Fruit fly (Drosophila melanogaster) whole organism, embryonic: Measurements from ENCODE around the gene pav.

Experiments
- Atf3 ChIP-seq: fragments of 200-800 bp; sonication (Bioruptor generic); optimal IDR thresholded peaks from 3 replicates; lab custom pipeline; 2016; ENCODE audit warnings: missing biosample characterization, missing genetic modification characterization
- CG11398 ChIP-seq: fragments of 200-800 bp; sonication (Bioruptor generic); optimal IDR thresholded peaks from 2 replicates; lab custom pipeline; 2016; ENCODE audit warnings: missing biosample characterization, missing genetic modification characterization
- CG11456 ChIP-seq: fragments of 200-800 bp; sonication (Bioruptor generic); IDR thresholded peaks from 3 replicates; pipeline ENCODE4 v1.3.6; 2022; ENCODE audit warnings: missing biosample characterization, missing genetic modification characterization
- CG12391 ChIP-seq: fragments of 200-800 bp; sonication (Bioruptor generic); optimal IDR thresholded peaks from 3 replicates; lab custom pipeline; 2018; ENCODE audit warnings: missing biosample characterization, mild to moderate bottlenecking, missing genetic modification characterization, moderate library complexity
- CG12659 ChIP-seq: fragments of 200-800 bp; sonication (Bioruptor generic); optimal IDR thresholded peaks from 3 replicates; lab custom pipeline; 2017; ENCODE audit warnings: mild to moderate bottlenecking, missing biosample characterization, missing genetic modification reagents, missing genetic modification characterization
- CG12744 ChIP-seq: fragments of 200-800 bp; sonication (Bioruptor generic); optimal IDR thresholded peaks from 2 replicates; lab custom pipeline; 2016; ENCODE audit warnings: missing biosample characterization, missing genetic modification characterization
- CG13775 ChIP-seq: fragments of 200-800 bp; sonication (Bioruptor generic); optimal IDR thresholded peaks from 3 replicates; lab custom pipeline; 2017; ENCODE audit warnings: missing biosample characterization, mild to moderate bottlenecking, missing genetic modification characterization
- CG15601 ChIP-seq: fragments of 200-800 bp; sonication (Bioruptor generic); optimal IDR thresholded peaks from 3 replicates; lab custom pipeline; 2019; ENCODE audit warnings: missing biosample characterization, mild to moderate bottlenecking, missing genetic modification characterization, moderate library complexity
- CG16813 ChIP-seq: fragments of 200-800 bp; sonication (Bioruptor generic); IDR thresholded peaks from 3 replicates; pipeline ENCODE4 v1.3.6; 2022; ENCODE audit warnings: missing biosample characterization, missing genetic modification characterization; ENCODE audit not compliant: partially characterized antibody
- CG17612 ChIP-seq: fragments of 200-800 bp; sonication (Bioruptor generic); IDR thresholded peaks from 2 replicates; pipeline ENCODE4 v1.3.6; 2022; ENCODE audit warnings: missing biosample characterization, missing genetic modification characterization
- CG30403 ChIP-seq: fragments of 200-800 bp; sonication (Bioruptor generic); optimal IDR thresholded peaks from 3 replicates; lab custom pipeline; 2016; ENCODE audit warnings: missing biosample characterization, missing genetic modification characterization
- CG31441 ChIP-seq: fragments of 200-800 bp; sonication (Bioruptor generic); IDR thresholded peaks from 2 replicates; pipeline ENCODE4 v1.3.6; 2022; ENCODE audit warnings: missing biosample characterization, missing genetic modification characterization
- CG32767 ChIP-seq: fragments of 200-800 bp; sonication (Bioruptor generic); IDR thresholded peaks from 2 replicates; pipeline ENCODE4 v1.3.6; 2022; ENCODE audit warnings: missing biosample characterization, missing genetic modification characterization
- CG4282 ChIP-seq: fragments of 200-800 bp; sonication (Bioruptor generic); optimal IDR thresholded peaks from 2 replicates; lab custom pipeline; 2016; ENCODE audit warnings: missing biosample characterization, missing genetic modification characterization
- CG6272 ChIP-seq: fragments of 200-800 bp; sonication (Bioruptor generic); IDR thresholded peaks from 2 replicates; pipeline ENCODE4 v1.3.6; 2022; ENCODE audit warnings: missing biosample characterization, missing genetic modification characterization
- CG7271 ChIP-seq: fragments of 200-800 bp; sonication (Bioruptor generic); optimal IDR thresholded peaks from 2 replicates; lab custom pipeline; 2018; ENCODE audit warnings: missing biosample characterization, mild to moderate bottlenecking, missing genetic modification characterization, moderate library complexity
- CG7928 ChIP-seq: fragments of 200-800 bp; sonication (Bioruptor generic); optimal IDR thresholded peaks from 2 replicates; lab custom pipeline; 2017; ENCODE audit warnings: missing biosample characterization, mild to moderate bottlenecking, missing genetic modification characterization
- CG8478 ChIP-seq: fragments of >200 bp; optimal IDR thresholded peaks from 2 replicates; lab custom pipeline; 2018
- CG9609 ChIP-seq: fragments of 200-800 bp; sonication (Bioruptor generic); optimal IDR thresholded peaks from 3 replicates; lab custom pipeline; 2016; ENCODE audit warnings: missing biosample characterization, missing genetic modification characterization
- D ChIP-seq, 2 experiments: fragments of 200-800 bp in 1 of 2; fragments of >200 bp in 1 of 2; sonication (Bioruptor generic) in 1 of 2; optimal IDR thresholded peaks; 2 replicates in 1 of 2; 3 replicates in 1 of 2; lab custom pipeline; 2017; ENCODE audit warnings: mild to moderate bottlenecking in 1 of 2, missing biosample characterization in 1 of 2, missing genetic modification characterization in 1 of 2, missing genetic modification reagents in 1 of 2
- Deaf1 ChIP-seq: fragments of 200-800 bp; optimal IDR thresholded peaks from 3 replicates; lab custom pipeline; 2019; ENCODE audit warnings: missing biosample characterization, mild to moderate bottlenecking, missing genetic modification characterization, moderate library complexity
- Dll ChIP-seq: fragments of 200-800 bp; sonication (Bioruptor generic); IDR thresholded peaks from 4 replicates; pipeline ENCODE4 v1.3.6; 2022; ENCODE audit warnings: missing biosample characterization, missing genetic modification characterization; ENCODE audit not compliant: partially characterized antibody
- E2f2 ChIP-seq: fragments of 200-800 bp; sonication (Bioruptor generic); IDR thresholded peaks from 2 replicates; pipeline ENCODE4 v1.3.6; 2022; ENCODE audit warnings: missing biosample characterization, missing genetic modification characterization
- HLHmδ ChIP-seq: fragments of 200-800 bp; sonication (Bioruptor generic); optimal IDR thresholded peaks from 2 replicates; lab custom pipeline; 2018; ENCODE audit warnings: missing biosample characterization, mild to moderate bottlenecking, missing genetic modification characterization, moderate library complexity
- Hsf ChIP-seq: fragments of 200-800 bp; sonication (Bioruptor generic); optimal IDR thresholded peaks from 3 replicates; lab custom pipeline; 2016; ENCODE audit warnings: missing biosample characterization, missing genetic modification characterization
- Kr ChIP-seq: fragments of 200-800 bp; sonication (Bioruptor generic); optimal IDR thresholded peaks from 2 replicates; lab custom pipeline; 2017; ENCODE audit warnings: missing biosample characterization, mild to moderate bottlenecking, missing genetic modification characterization
- Lhr ChIP-seq: fragments of 200-800 bp; sonication (Bioruptor generic); optimal IDR thresholded peaks from 3 replicates; lab custom pipeline; 2017; ENCODE audit warnings: mild to moderate bottlenecking, missing biosample characterization, missing genetic modification reagents, missing genetic modification characterization
- MTF-1 ChIP-seq: fragments of 200-800 bp; sonication (Bioruptor generic); optimal IDR thresholded peaks from 2 replicates; lab custom pipeline; 2018; ENCODE audit warnings: missing biosample characterization, mild to moderate bottlenecking, missing genetic modification characterization, borderline replicate concordance
- Max ChIP-seq: fragments of 200-800 bp; sonication (Bioruptor generic); optimal IDR thresholded peaks from 2 replicates; lab custom pipeline; 2016; ENCODE audit warnings: missing biosample characterization, mild to moderate bottlenecking, missing genetic modification characterization
- Ravus ChIP-seq: fragments of 200-800 bp; sonication (Bioruptor generic); IDR thresholded peaks from 2 replicates; pipeline ENCODE4 v1.3.6; 2022; ENCODE audit warnings: missing biosample characterization, missing genetic modification characterization
- Scr ChIP-seq: fragments of 200-800 bp; sonication (Bioruptor generic); IDR thresholded peaks from 2 replicates; pipeline ENCODE4 v1.3.6; 2022; ENCODE audit warnings: missing biosample characterization, missing genetic modification characterization; ENCODE audit not compliant: partially characterized antibody
- Sin3A ChIP-seq: fragments of >200 bp; optimal IDR thresholded peaks from 2 replicates; lab custom pipeline; 2018
- Xrp1 ChIP-seq: fragments of 200-800 bp; sonication (Bioruptor generic); IDR thresholded peaks from 2 replicates; pipeline ENCODE4 v1.3.6; 2022; ENCODE audit warnings: missing biosample characterization, missing genetic modification characterization
- aop ChIP-seq: fragments of 200-800 bp; sonication (Bioruptor generic); IDR thresholded peaks from 2 replicates; pipeline ENCODE4 v1.3.6; 2022; ENCODE audit warnings: missing biosample characterization, missing genetic modification characterization
- ato ChIP-seq: fragments of 200-800 bp; sonication (Bioruptor generic); IDR thresholded peaks from 2 replicates; pipeline ENCODE4 v1.3.6; 2022; ENCODE audit warnings: missing biosample characterization, missing genetic modification characterization; ENCODE audit not compliant: partially characterized antibody
- eve ChIP-seq, 2 experiments: fragments of >200 bp; optimal IDR thresholded peaks; 2 replicates each; lab custom pipeline; 2017; ENCODE audit warnings: missing biosample characterization in 2 of 2, missing genetic modification characterization in 2 of 2
- fd102C ChIP-seq: fragments of 200-800 bp; sonication (Bioruptor generic); optimal IDR thresholded peaks from 2 replicates; lab custom pipeline; 2018; ENCODE audit warnings: missing biosample characterization, mild to moderate bottlenecking, missing genetic modification characterization, moderate library complexity
- hbn ChIP-seq: fragments of 200-800 bp; sonication (Bioruptor generic); IDR thresholded peaks from 2 replicates; pipeline ENCODE4 v1.3.6; 2022; ENCODE audit warnings: missing biosample characterization, missing genetic modification characterization; ENCODE audit not compliant: partially characterized antibody
- lilli ChIP-seq: fragments of 200-800 bp; sonication (Bioruptor generic); optimal IDR thresholded peaks from 3 replicates; lab custom pipeline; 2016; ENCODE audit warnings: missing biosample characterization, missing genetic modification characterization
- nerfin-2 ChIP-seq: fragments of 200-800 bp; sonication (Bioruptor generic); IDR thresholded peaks from 2 replicates; pipeline ENCODE4 v1.3.6; 2022; ENCODE audit warnings: missing biosample characterization, missing genetic modification characterization; ENCODE audit not compliant: partially characterized antibody
- odd ChIP-seq: fragments of 200-800 bp; sonication (Bioruptor generic); optimal IDR thresholded peaks from 2 replicates; lab custom pipeline; 2017; ENCODE audit warnings: missing biosample characterization, mild to moderate bottlenecking, missing genetic modification characterization
- pb ChIP-seq: fragments of 200-800 bp; sonication (Bioruptor generic); optimal IDR thresholded peaks from 3 replicates; lab custom pipeline; 2016; ENCODE audit warnings: missing biosample characterization, missing genetic modification characterization
- pfk ChIP-seq: fragments of 200-800 bp; sonication (Bioruptor generic); optimal IDR thresholded peaks from 2 replicates; lab custom pipeline; 2018; ENCODE audit warnings: missing biosample characterization, mild to moderate bottlenecking, missing genetic modification characterization, moderate library complexity
- prd ChIP-seq, 3 experiments: fragments of >200 bp in 2 of 3; fragments of 200-800 bp in 1 of 3; sonication (Bioruptor generic) in 1 of 3; optimal IDR thresholded peaks in 2 of 3; IDR thresholded peaks in 1 of 3; 2 replicates in 2 of 3; 3 replicates in 1 of 3; pipeline versions ENCODE4 v1.3.6 to Lab custom; 2017 to 2022; ENCODE audit warnings: missing biosample characterization in 1 of 3, missing genetic modification characterization in 1 of 3
- row ChIP-seq: fragments of 200-800 bp; sonication (Bioruptor generic); IDR thresholded peaks from 3 replicates; pipeline ENCODE4 v1.3.6; 2022; ENCODE audit warnings: missing biosample characterization, missing genetic modification characterization
- sd ChIP-seq: fragments of 200-800 bp; sonication (Bioruptor generic); optimal IDR thresholded peaks from 3 replicates; lab custom pipeline; 2018; ENCODE audit warnings: missing biosample characterization, mild to moderate bottlenecking, missing genetic modification characterization, moderate library complexity
- sens-2 ChIP-seq: fragments of 200-800 bp; sonication (Bioruptor generic); IDR thresholded peaks from 2 replicates; pipeline ENCODE4 v1.3.6; 2022; ENCODE audit warnings: missing biosample characterization, missing genetic modification characterization
- sr ChIP-seq: fragments of 200-800 bp; sonication (Bioruptor generic); IDR thresholded peaks from 3 replicates; pipeline ENCODE4 v1.3.6; 2022; ENCODE audit warnings: missing biosample characterization, missing genetic modification characterization
- sug ChIP-seq: fragments of 200-800 bp; optimal IDR thresholded peaks from 2 replicates; lab custom pipeline; 2019; ENCODE audit warnings: missing biosample characterization, mild to moderate bottlenecking, missing genetic modification characterization, moderate library complexity
- zen2 ChIP-seq: fragments of 200-800 bp; sonication (Bioruptor generic); IDR thresholded peaks from 3 replicates; pipeline ENCODE4 v1.3.6; 2022; ENCODE audit warnings: missing biosample characterization, missing genetic modification characterization; ENCODE audit not compliant: partially characterized antibody

The pav gene

DNA sequence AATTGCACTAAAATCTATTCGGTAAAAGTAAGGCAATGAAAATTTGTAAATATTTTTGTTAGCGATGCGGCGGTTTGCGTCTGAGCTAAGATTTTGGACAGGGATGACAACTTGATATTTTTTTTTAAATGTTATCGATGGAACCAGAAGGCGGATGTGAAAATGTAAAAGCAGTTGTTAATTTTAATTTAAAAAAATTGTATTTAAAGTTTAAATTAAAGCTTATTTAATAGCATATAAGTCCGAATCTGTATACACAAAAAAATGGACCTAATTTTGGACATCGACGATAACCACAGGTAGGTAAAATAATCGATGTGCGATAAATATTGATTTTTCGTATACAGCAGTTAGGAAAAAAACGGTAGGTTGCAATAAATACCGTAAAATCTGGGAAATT is 19.9 kb downstream of the pav start, which contains the start of the genes CG11586 and VhaM9.7-a (continued):
- peak; percentile 71 for TF ChIP-seq Scr
- TF ChIP-seq Sin3A (lab: Kevin White, UChicago), result peak; percentile 19
- peak; percentile 60 for TF ChIP-seq E2f2 (GFP tag; lab: Robert Waterston, UW)
- no peak for TF ChIP-seq Kr
- no peak for TF ChIP-seq CG7271
- peak; percentile 21 for TF ChIP-seq CG7928
- TF ChIP-seq hbn (GFP tag; lab: Robert Waterston, UW), result peak; percentile 69
- 0 out of 2 replicates have a peak, but pooled peaks have one; percentile 20 for TF ChIP-seq CG32767 (GFP tag; lab: Robert Waterston, UW)
- TF ChIP-seq fd102C (GFP tag; lab: Kevin White, UChicago), result no peak
- TF ChIP-seq CG13775 (GFP tag; lab: Kevin White, UChicago), result peak; percentile 49
- TF ChIP-seq pfk (GFP tag; lab: Kevin White, UChicago), result peak; percentile 0
- TF ChIP-seq CG8478 (lab: Kevin White, UChicago), result no peak
- no peak for TF ChIP-seq HLHmδ (GFP tag; lab: Kevin White, UChicago)
- no peak for TF ChIP-seq odd (GFP tag; lab: Kevin White, UChicago)
- TF ChIP-seq row (GFP tag; lab: Robert Waterston, UW), result peak; percentile 51
- no peak for TF ChIP-seq CG6272 (GFP tag; lab: Robert Waterston, UW)
- peak; percentile 40 for TF ChIP-seq CG15601
- TF ChIP-seq eve (GFP tag; optimal IDR thresholded peaks at IDR 0.05; lab: Kevin White, UChicago), result no peak
- TF ChIP-seq pb (GFP tag; lab: Kevin White, UChicago), result no peak
- no peak for TF ChIP-seq CG11456 (GFP tag; lab: Robert Waterston, UW)
- TF ChIP-seq CG30403, result peak; percentile 6
- no peak; the same call in 1 of the 2 replicates for TF ChIP-seq nerfin-2 (GFP tag; lab: Robert Waterston, UW)
- TF ChIP-seq CG4282 (GFP tag; lab: Kevin White, UChicago), result no peak
- no peak for TF ChIP-seq D (optimal IDR thresholded peaks at IDR 0.05; lab: Kevin White, UChicago)
- no peak for TF ChIP-seq D (GFP tag; optimal IDR thresholded peaks at IDR 0.05; lab: Kevin White, UChicago)
- peak; percentile 21 for TF ChIP-seq sd (tag; lab: Kevin White, UChicago)
- no peak for TF ChIP-seq CG17612 (GFP tag; lab: Robert Waterston, UW)
- peak; percentile 31 for TF ChIP-seq Lhr (GFP tag; lab: Kevin White, UChicago)
- TF ChIP-seq CG9609, result no peak
- 0 out of 2 replicates have a peak, but pooled peaks have one; percentile 6 for TF ChIP-seq ato (GFP tag; lab: Robert Waterston, UW)
- 0 out of 2 replicates have a peak, but pooled peaks have one; percentile 22 for TF ChIP-seq CG31441 (GFP tag; lab: Robert Waterston, UW)
- TF ChIP-seq Ravus (GFP tag; lab: Robert Waterston, UW), result no peak
- peak; percentile 68 for TF ChIP-seq CG12659 (GFP tag; lab: Kevin White, UChicago)
- peak; percentile 36 for TF ChIP-seq lilli (GFP tag; lab: Kevin White, UChicago)
- TF ChIP-seq zen2 (GFP tag; lab: Robert Waterston, UW), result no peak; the same call in 1 of the 3 replicates
- peak; percentile 15 for TF ChIP-seq sug (tag; lab: Kevin White, UChicago)
- TF ChIP-seq CG12744 (GFP tag; lab: Kevin White, UChicago), result no peak
- TF ChIP-seq sr, result no peak
- TF ChIP-seq prd (optimal IDR thresholded peaks at IDR 0.05; lab: Kevin White, UChicago), result no peak
- TF ChIP-seq prd (GFP tag; IDR thresholded peaks at IDR 0.05; lab: Robert Waterston, UW), result no peak
- TF ChIP-seq CG16813 (GFP tag; lab: Robert Waterston, UW), result peak; percentile 55
- no peak for TF ChIP-seq sens-2 (GFP tag; lab: Robert Waterston, UW)
- no peak for TF ChIP-seq Atf3 (GFP tag; lab: Kevin White, UChicago)
- no peak for TF ChIP-seq aop (GFP tag; lab: Robert Waterston, UW)
- TF ChIP-seq CG11398 (GFP tag; lab: Kevin White, UChicago), result no peak
- no peak for TF ChIP-seq MTF-1 (GFP tag; lab: Kevin White, UChicago)
- peak; percentile 78 for TF ChIP-seq Dll (GFP tag; lab: Robert Waterston, UW)
- peak; percentile 50 for TF ChIP-seq CG12391 (tag; lab: Kevin White, UChicago)
- peak; percentile 14 for TF ChIP-seq Hsf (GFP tag; lab: Kevin White, UChicago)
- no peak for TF ChIP-seq Deaf1 (tag; lab: Kevin White, UChicago)
- peak; percentile 25 for TF ChIP-seq Max (GFP tag; lab: Kevin White, UChicago)
- TF ChIP-seq Xrp1, result no peak; the same call in 1 of the 2 replicates
